Worm (Caenorhabditis elegans) whole organism, late embryonic: ENCODE results near the gene npr-2.

ENCODE experiments used
- gmeb-2 ChIP-seq: sonication (generic microtip); optimal IDR thresholded peaks from 2 replicates; lab custom pipeline; 2016; ENCODE audit warnings: missing genetic modification characterization, inconsistent platforms, missing compliant biosample characterization
- odd-2 ChIP-seq: sonication (generic microtip); optimal IDR thresholded peaks from 2 replicates; lab custom pipeline; 2017; ENCODE audit warnings: antibody characterized with exemption, mild to moderate bottlenecking, missing genetic modification characterization, missing compliant biosample characterization
- rnt-1 ChIP-seq: sonication (generic microtip); optimal IDR thresholded peaks from 2 replicates; lab custom pipeline; 2016; ENCODE audit warnings: missing genetic modification characterization, missing compliant biosample characterization
- sdc-2 ChIP-seq: sonication (generic microtip); optimal IDR thresholded peaks from 2 replicates; lab custom pipeline; 2016; ENCODE audit warnings: missing genotype, missing genetic modification characterization, missing compliant biosample characterization
- unc-42 ChIP-seq: sonication (generic microtip); optimal IDR thresholded peaks from 2 replicates; lab custom pipeline; 2016; ENCODE audit warnings: missing genotype, missing genetic modification characterization, missing compliant biosample characterization
- unc-86 ChIP-seq: sonication (generic microtip); optimal IDR thresholded peaks from 2 replicates; lab custom pipeline; 2016; ENCODE audit warnings: missing genetic modification characterization, missing compliant biosample characterization

ce11 chrIV:9584352-9584751 is 4.4 kb upstream of the npr-2 start:
- TF ChIP-seq sdc-2 (tag; lab: Kevin White, UChicago) (no peak), unc-42 (tag; lab: Kevin White, UChicago) (no peak), odd-2 (tag; lab: Kevin White, UChicago) (no peak), unc-86 (tag; lab: Kevin White, UChicago) (no peak), rnt-1 (tag; lab: Kevin White, UChicago) (no peak), gmeb-2 (tag; lab: Kevin White, UChicago) (no peak)
